Worm (Caenorhabditis elegans) whole organism, early embryonic: Measurements from ENCODE around the gene srw-60.

Source experiments
- B0310.2 ChIP-seq: sonication (generic microtip); optimal IDR thresholded peaks from 2 replicates; lab custom pipeline; 2016; ENCODE audit warnings: mild to moderate bottlenecking, missing genetic modification characterization, missing compliant biosample characterization
- aly-1 ChIP-seq: sonication (generic microtip); optimal IDR thresholded peaks from 2 replicates; lab custom pipeline; 2016; ENCODE audit warnings: missing genetic modification characterization, missing compliant biosample characterization
- ama-1 ChIP-seq: fragments of 150-350 bp; optimal IDR thresholded peaks from 2 replicates; lab custom pipeline; 2014
- ceh-36 ChIP-seq: sonication (generic microtip); optimal IDR thresholded peaks from 2 replicates; lab custom pipeline; 2016; ENCODE audit warnings: missing genetic modification characterization, inconsistent platforms, missing compliant biosample characterization
- flt-1 ChIP-seq: fragments of 200-800 bp; sonication (Bioruptor generic); IDR thresholded peaks from 2 replicates; pipeline ENCODE4 v1.3.6; 2022; ENCODE audit warnings: missing genetic modification characterization, missing compliant biosample characterization
- scrt-1 ChIP-seq: fragments of 200-800 bp; sonication (Bioruptor generic); IDR thresholded peaks from 2 replicates; pipeline ENCODE4 v1.3.6; 2022; ENCODE audit warnings: missing genetic modification characterization, missing compliant biosample characterization
- sea-1 ChIP-seq: fragments of 200-800 bp; sonication (Bioruptor generic); conservative IDR thresholded peaks from 2 replicates; pipeline ENCODE4 v1.3.6; 2022; ENCODE audit warnings: missing genetic modification characterization, missing compliant biosample characterization
- tbx-11 ChIP-seq: fragments of 200-800 bp; sonication (Bioruptor generic); IDR thresholded peaks from 2 replicates; pipeline ENCODE4 v1.3.6; 2022; ENCODE audit warnings: missing genetic modification characterization, missing compliant biosample characterization

ce11 chrII:2930499-2930898 lies 27.9 kb upstream of the srw-60 start, which contains the start of the genes irld-64 and irld-63:
- TF ChIP-seq tbx-11 (GFP tag; lab: Robert Waterston, UW) (no peak), scrt-1 (no peak), sea-1 (GFP tag; lab: Robert Waterston, UW) (no peak), B0310.2 (tag; lab: Kevin White, UChicago) (no peak), ceh-36 (no peak), ama-1 (lab: Kevin White, UChicago) (no peak), flt-1 (GFP tag; lab: Robert Waterston, UW) (no peak), aly-1 (no peak)
